Worm (Caenorhabditis elegans): ENCODE results near the gene W06D12.6.

- TF ChIP-seq hlh-1 (tag; optimal IDR thresholded peaks at IDR 0.05) (no peak), nhr-76 (tag; optimal IDR thresholded peaks at IDR 0.05) (no peak), lsy-2 (tag; optimal IDR thresholded peaks at IDR 0.05) (no peak), unc-39 (tag; optimal IDR thresholded peaks at IDR 0.05) (no peak), nhr-12 (tag; optimal IDR thresholded peaks at IDR 0.05) (no peak), snpc-4 (tag; optimal IDR thresholded peaks at IDR 0.05) (no peak), mep-1 (tag; optimal IDR thresholded peaks at IDR 0.05) (no peak), nhr-28 (tag; optimal IDR thresholded peaks at IDR 0.05) (no peak), sptf-1 (tag; optimal IDR thresholded peaks at IDR 0.05) (no peak), pha-4 (tag; optimal IDR thresholded peaks at IDR 0.05) (no peak), unc-62 (GFP tag; optimal IDR thresholded peaks at IDR 0.05) (no peak), drap-1 (GFP tag; optimal IDR thresholded peaks at IDR 0.05) (no peak), nhr-237 (tag; optimal IDR thresholded peaks at IDR 0.05) (no peak)
Measured at ce11 chrV:17673343-17673742, 32.6 kb upstream of the W06D12.6 start, which contains the start of gene str-93.

Data from whole organism, mixed stage, embryonic.